Fruit fly (Drosophila melanogaster) whole organism, prepupa: ENCODE data around the gene mon2.

Source experiments
- CG11294 ChIP-seq: fragments of 200-800 bp; sonication (Bioruptor generic); IDR thresholded peaks from 2 replicates; pipeline ENCODE4 v1.3.6; 2022; ENCODE audit warnings: missing biosample characterization, missing genetic modification characterization
- CG11902 ChIP-seq: fragments of 200-800 bp; sonication (Bioruptor generic); optimal IDR thresholded peaks from 3 replicates; lab custom pipeline; 2016; ENCODE audit warnings: missing biosample characterization, missing genetic modification characterization
- Hr39 ChIP-seq: fragments of 200-800 bp; sonication (Bioruptor generic); optimal IDR thresholded peaks from 2 replicates; lab custom pipeline; 2016; ENCODE audit warnings: missing biosample characterization, missing genetic modification characterization

DNA sequence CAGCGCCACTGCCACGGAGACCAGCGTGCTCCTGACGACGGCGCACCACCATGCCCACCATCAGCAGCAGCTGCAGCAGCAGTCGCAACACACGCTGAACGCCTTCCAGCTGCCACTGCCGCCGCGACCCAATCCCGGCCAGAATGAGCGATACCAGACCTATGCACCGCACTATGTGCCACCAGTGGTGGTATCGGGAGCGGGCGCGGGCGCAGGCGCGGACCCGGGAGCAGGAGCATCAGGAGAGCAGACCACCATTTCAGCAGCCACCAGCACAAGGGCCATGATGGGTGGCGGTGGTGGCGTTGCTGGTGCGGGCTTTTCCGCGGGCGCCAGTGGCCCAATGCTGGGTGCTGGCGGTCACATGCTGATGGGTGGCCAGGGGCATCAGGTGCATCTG lies 20.7 kb downstream of the mon2 start:
- TF ChIP-seq CG11902 (GFP tag; lab: Kevin White, UChicago) (no peak), Hr39 (GFP tag; lab: Kevin White, UChicago) (no peak), CG11294 (GFP tag; lab: Robert Waterston, UW) (no peak)
